Worm (Caenorhabditis elegans) whole organism, dauer: Measurements from ENCODE around the gene nspa-8.
"Not testable (repeated sequence)": the region's sequence is repeated elsewhere in the genome, so short reads cannot be mapped to it uniquely, and the experiment has no call there.

ENCODE experiments used
- unc-62 ChIP-seq: sonication (generic microtip); optimal IDR thresholded peaks from 2 replicates; lab custom pipeline; 2017; ENCODE audit warnings: missing biosample characterization, missing genetic modification reagents, missing genetic modification characterization

Gene nspa-8

DNA sequence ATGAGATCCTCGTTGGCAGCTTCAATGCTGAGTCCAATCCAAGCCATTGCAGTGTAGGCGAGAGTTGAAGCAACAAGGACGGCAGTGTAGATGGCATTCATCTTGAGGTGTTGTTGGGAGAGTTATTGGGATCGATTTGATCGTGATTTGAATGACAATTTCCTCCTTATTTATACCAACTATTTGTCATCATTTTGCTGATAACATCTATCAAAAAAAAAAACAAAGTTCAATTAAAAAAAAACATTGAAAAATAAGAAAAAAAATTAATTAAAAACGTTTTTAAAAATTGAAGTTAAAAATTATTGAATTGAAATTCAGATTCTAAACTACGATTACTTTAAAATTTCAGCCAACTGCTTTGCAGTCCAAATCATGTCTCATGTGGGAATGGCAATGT is at the start of gene nspa-8:
TSS of gene nspa-8 (minus strand) at position 101 of the 400 bp plus-strand sequence.
- not testable (repeated sequence) for TF ChIP-seq unc-62 (GFP tag; lab: Kevin White, UChicago)

ce11 chrV:14876257-14876656 is 49.4 kb upstream of the nspa-8 start:
- TF ChIP-seq unc-62 (GFP tag; lab: Kevin White, UChicago): no peak

- TF ChIP-seq unc-62 (GFP tag; lab: Kevin White, UChicago): no peak
Measured at ce11 chrV:14875371-14875770, 48.5 kb upstream of the nspa-8 start, which contains the start of gene ZC412.5. TSS of gene ZC412.5 (minus strand) at chrV:14875471.

DNA sequence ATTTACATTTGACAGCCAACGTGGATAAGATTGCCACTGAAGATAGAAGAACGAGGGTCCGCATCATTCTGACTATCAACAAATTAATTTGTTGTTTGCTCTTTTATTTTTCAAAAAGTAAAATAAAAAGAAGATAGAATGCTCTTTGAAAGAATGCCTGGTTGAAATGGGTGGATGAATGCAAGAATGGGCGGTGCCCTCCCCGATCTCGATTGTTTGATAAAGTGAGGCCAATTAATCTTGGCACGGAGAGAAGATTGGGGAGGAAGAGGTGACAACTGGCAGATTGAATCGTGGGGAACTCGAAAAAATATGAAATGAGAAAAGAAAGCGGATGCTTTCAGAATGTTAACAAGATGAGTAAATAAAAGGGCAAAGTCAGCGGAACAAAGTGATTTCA is 44.5 kb upstream of the nspa-8 start, which contains the start of gene ZC412.3:
TSS of gene ZC412.3 (minus strand) at position 183 of the 400 bp plus-strand sequence.
- no peak for TF ChIP-seq unc-62 (GFP tag; lab: Kevin White, UChicago)

DNA sequence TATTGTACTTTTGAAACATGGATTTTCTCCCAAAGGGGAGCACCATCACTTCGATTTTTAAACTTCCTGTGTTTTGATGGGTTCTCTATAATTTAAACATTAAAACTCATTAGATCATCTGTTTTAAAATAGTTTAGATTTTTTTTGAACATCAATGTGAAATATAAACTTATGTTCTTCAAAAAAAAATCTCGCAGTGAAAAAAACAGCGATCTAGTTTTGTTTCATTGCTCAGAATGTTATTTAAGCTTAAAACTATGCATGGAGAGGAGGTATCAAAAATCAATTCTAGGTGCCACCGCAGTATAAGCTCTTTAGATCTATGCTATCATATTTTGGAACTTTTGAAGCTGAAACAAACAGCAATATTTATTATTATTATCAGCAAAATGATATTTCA is 41.3 kb upstream of the nspa-8 start, which contains the start of gene gcy-14:
TSS of gene gcy-14 (minus strand) at position 101 of the 400 bp plus-strand sequence.
- TF ChIP-seq unc-62 (GFP tag; lab: Kevin White, UChicago): no peak

ce11 chrV:14859380-14859779 is 32.5 kb upstream of the nspa-8 start:
- no peak for TF ChIP-seq unc-62 (GFP tag; lab: Kevin White, UChicago)

- TF ChIP-seq unc-62 (GFP tag; lab: Kevin White, UChicago): no peak
Measured at ce11 chrV:14858503-14858902, 31.7 kb upstream of the nspa-8 start, which contains the start of gene npr-13. TSS of gene npr-13 (minus strand) at chrV:14858603.

ce11 chrV:14855626-14856025 is 28.8 kb upstream of the nspa-8 start:
- TF ChIP-seq unc-62 (GFP tag; lab: Kevin White, UChicago): no peak

- no peak for TF ChIP-seq unc-62 (GFP tag; lab: Kevin White, UChicago)
Measured at ce11 chrV:14854261-14854660, 27.4 kb upstream of the nspa-8 start.

DNA sequence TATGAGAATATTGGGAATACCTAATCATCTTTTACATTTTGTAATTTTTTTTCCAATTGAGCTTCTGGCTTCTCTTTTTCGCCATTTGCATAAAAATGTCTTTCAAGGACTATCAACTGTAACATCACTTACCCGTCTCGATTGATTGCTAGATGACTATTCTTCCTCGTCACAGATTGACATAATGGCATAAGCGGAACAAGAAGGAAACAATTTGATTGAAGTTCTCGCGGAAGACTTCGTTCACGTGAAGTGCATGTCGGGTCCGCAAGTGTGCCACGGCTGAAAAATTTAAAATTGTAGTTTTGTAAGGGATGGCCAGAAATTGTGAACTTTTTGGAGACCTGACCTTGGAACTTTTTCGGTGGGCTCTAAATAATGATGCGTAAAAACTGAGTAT is 26.9 kb upstream of the nspa-8 start:
- TF ChIP-seq unc-62 (GFP tag; lab: Kevin White, UChicago): no peak

DNA sequence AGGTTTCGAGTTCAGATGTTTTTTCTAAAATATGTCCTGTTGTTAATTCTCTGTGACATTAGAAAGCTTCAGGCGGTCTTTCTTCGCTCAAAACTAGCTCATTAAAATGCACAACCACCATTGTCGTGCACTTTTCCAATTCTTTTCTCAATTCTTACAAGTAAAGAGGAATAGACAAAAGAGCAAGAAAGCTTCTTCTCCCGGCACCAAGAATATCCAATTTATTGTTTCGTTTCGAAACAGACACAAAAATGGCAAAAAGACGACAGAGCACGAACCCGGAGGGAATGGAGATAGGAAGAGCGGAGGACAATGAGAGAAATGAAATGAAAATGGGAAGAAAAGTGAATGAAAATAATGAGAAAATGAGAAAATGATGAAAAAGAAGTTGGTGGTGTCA is 25.8 kb upstream of the nspa-8 start:
- TF ChIP-seq unc-62 (GFP tag; lab: Kevin White, UChicago): no peak

ce11 chrV:14851972-14852371 is 25.1 kb upstream of the nspa-8 start:
- TF ChIP-seq unc-62 (GFP tag; lab: Kevin White, UChicago): no peak

DNA sequence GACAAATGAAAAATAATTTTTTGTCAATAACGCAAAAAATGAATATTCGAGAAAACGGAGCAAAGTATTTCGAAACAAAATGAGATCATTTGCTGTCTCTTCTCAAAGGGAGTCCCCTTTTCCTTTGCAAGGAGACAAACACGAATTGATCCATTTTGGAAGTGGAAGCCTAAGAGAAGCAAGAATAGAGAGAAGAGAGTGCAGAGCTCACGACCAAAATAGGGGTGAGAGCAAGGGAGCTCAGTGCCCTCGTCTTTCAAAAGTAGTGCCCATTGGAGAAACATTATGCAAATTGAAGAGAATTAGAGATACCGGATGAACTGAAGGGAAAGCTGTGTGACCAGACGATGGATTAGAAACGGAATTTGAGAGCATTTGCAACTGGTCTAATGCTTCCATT is 24.4 kb upstream of the nspa-8 start:
- TF ChIP-seq unc-62 (GFP tag; lab: Kevin White, UChicago): no peak

- TF ChIP-seq unc-62 (GFP tag; lab: Kevin White, UChicago): no peak
Measured at ce11 chrV:14850530-14850929, 23.7 kb upstream of the nspa-8 start.

DNA sequence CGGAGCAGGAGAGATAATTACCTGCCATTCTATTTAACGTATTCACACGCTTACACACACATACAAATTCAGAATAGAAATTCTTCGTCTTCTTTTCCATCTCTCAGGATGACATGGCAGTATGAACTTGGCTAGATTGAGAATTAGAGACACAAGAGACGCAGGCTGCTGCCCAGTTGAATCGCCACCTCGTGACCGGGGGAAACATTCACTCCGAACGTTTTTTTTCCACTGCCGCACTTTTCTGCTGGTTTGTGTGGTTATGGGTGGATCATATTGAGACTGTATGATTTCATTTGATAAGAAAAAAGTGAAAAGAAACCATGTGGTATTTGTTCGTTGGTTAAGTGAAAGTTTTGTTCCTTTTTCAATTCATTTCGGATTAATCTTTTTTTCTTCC is 22.8 kb upstream of the nspa-8 start:
- TF ChIP-seq unc-62 (GFP tag; lab: Kevin White, UChicago): no peak

DNA sequence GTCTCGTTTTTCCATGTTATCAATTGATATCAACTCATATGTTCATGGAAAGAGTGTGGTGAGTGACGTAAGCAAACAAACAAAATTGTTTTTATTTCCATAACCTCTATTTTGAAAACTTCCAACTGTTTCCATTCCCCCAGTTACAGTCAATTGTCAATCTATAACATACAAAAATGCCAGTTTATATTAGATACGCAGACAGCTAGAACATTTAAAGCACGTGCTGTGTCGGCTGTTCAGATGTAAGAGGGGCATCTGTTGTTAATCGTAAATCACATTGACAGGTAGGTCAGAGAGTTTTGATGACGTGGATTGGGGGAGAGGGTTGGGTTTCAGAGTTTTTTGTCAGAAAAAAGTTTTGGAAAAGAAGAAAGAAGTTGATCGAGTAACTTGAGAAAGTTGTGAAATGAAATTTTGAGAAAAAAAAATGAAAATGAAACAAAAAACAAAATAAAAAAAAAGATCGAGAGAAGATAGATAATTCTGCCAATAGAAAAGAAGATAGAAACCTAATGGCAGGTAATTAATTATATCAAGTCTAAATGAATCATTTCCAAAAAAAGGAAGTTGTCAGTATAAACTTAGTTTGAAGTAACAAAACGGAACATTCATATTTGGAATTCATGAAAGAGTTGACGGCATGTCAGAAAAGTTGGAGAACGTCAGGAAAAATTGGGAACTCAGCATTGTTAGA is 21.8 kb upstream of the nspa-8 start:
- no peak for TF ChIP-seq unc-62 (GFP tag; lab: Kevin White, UChicago)

DNA sequence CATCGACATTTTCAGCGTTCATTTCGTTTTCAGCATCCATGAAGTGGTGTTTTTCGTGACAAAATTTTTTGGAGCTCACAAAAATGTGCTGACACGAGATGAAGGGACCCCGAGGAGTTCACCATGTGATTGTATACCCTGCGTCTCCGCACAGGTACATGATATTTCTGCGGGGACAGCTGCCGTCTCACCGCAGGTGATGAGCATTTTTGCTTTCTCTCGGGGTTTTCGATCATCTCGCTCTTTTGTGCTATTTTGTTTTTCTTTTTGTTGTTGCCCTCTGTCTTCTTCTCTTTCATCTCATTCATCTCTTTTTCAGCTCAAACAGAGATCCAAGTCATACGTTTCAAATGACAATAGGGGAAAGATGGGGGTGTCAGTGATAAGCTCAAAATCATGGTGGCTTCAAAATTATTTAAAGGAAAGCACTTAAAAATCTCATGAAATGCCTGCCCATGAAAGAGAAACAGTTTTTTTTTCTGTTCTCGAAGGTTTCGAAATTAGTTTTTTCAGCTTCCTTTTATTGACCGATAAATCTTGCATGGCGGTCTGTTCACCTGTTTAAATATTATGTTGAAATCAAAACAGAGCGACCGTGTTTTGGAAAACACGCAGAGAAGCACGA is 20.6 kb upstream of the nspa-8 start, which contains the start of gene ret-1:
TSS of gene ret-1 (minus strand) at position 123 of the 625 bp plus-strand sequence.
- TF ChIP-seq unc-62 (GFP tag; lab: Kevin White, UChicago): no peak
